Fruit fly (Drosophila melanogaster) whole organism, embryonic: ENCODE data around the gene CG7164.

Source experiments
- Aef1 ChIP-seq: fragments of 200-800 bp; sonication (Bioruptor generic); IDR thresholded peaks from 3 replicates; pipeline ENCODE4 v1.3.6; 2022; ENCODE audit warnings: missing biosample characterization, missing genetic modification characterization
- Asciz ChIP-seq: fragments of 200-800 bp; sonication (Bioruptor generic); optimal IDR thresholded peaks from 2 replicates; lab custom pipeline; 2017; ENCODE audit warnings: missing biosample characterization, mild to moderate bottlenecking, missing genetic modification characterization, missing genetic modification reagents
- Atf-2 ChIP-seq: fragments of 200-800 bp; sonication (Bioruptor generic); optimal IDR thresholded peaks from 2 replicates; lab custom pipeline; 2016; ENCODE audit warnings: missing biosample characterization, missing genetic modification characterization
- Atf3 ChIP-seq: fragments of 200-800 bp; sonication (Bioruptor generic); optimal IDR thresholded peaks from 3 replicates; lab custom pipeline; 2016; ENCODE audit warnings: missing biosample characterization, missing genetic modification characterization
- BEAF-32 ChIP-seq: fragments of 200-800 bp; sonication (Bioruptor generic); optimal IDR thresholded peaks from 3 replicates; lab custom pipeline; 2017; ENCODE audit warnings: missing biosample characterization, missing genetic modification characterization, mild to moderate bottlenecking, moderate library complexity, missing genetic modification reagents
- Blimp-1 ChIP-seq: fragments of 200-800 bp; sonication (Bioruptor generic); optimal IDR thresholded peaks from 3 replicates; lab custom pipeline; 2018; ENCODE audit warnings: missing biosample characterization, missing genetic modification characterization, mild to moderate bottlenecking, moderate library complexity, missing genetic modification reagents
- CG10543 ChIP-seq: fragments of 200-800 bp; sonication (Bioruptor generic); optimal IDR thresholded peaks from 3 replicates; lab custom pipeline; 2017; ENCODE audit warnings: missing biosample characterization, mild to moderate bottlenecking, missing genetic modification characterization, moderate library complexity
- CG12744 ChIP-seq: fragments of 200-800 bp; sonication (Bioruptor generic); optimal IDR thresholded peaks from 2 replicates; lab custom pipeline; 2016; ENCODE audit warnings: missing biosample characterization, missing genetic modification characterization
- CG13624 ChIP-seq: fragments of 200-800 bp; sonication (Bioruptor generic); optimal IDR thresholded peaks from 2 replicates; lab custom pipeline; 2016; ENCODE audit warnings: missing biosample characterization, missing genetic modification characterization
- CG14441 ChIP-seq: fragments of 200-800 bp; sonication (Bioruptor generic); IDR thresholded peaks from 2 replicates; pipeline ENCODE4 v1.3.6; 2022; ENCODE audit warnings: missing biosample characterization, missing genetic modification characterization
- CG15696 ChIP-seq: fragments of 200-800 bp; sonication (Bioruptor generic); optimal IDR thresholded peaks from 2 replicates; lab custom pipeline; 2019; ENCODE audit warnings: missing biosample characterization, mild to moderate bottlenecking, missing genetic modification characterization, moderate library complexity
- CG1647 ChIP-seq: fragments of 200-800 bp; sonication (Bioruptor generic); optimal IDR thresholded peaks from 3 replicates; lab custom pipeline; 2016; ENCODE audit warnings: missing biosample characterization, missing genetic modification characterization
- CG17385 ChIP-seq: fragments of 200-800 bp; sonication (Bioruptor generic); optimal IDR thresholded peaks from 3 replicates; lab custom pipeline; 2018; ENCODE audit warnings: missing biosample characterization, mild to moderate bottlenecking, missing genetic modification characterization
- CG17802 ChIP-seq: fragments of 200-800 bp; sonication (Bioruptor generic); optimal IDR thresholded peaks from 2 replicates; lab custom pipeline; 2018; ENCODE audit warnings: missing biosample characterization, mild to moderate bottlenecking, missing genetic modification characterization, moderate library complexity
- CG18619 ChIP-seq: fragments of 200-800 bp; sonication (Bioruptor generic); optimal IDR thresholded peaks from 3 replicates; lab custom pipeline; 2017; ENCODE audit warnings: missing biosample characterization, mild to moderate bottlenecking, missing genetic modification characterization
- CG31441 ChIP-seq: fragments of 200-800 bp; sonication (Bioruptor generic); IDR thresholded peaks from 2 replicates; pipeline ENCODE4 v1.3.6; 2022; ENCODE audit warnings: missing biosample characterization, missing genetic modification characterization
- CG3281 ChIP-seq: fragments of 200-800 bp; sonication (Bioruptor generic); optimal IDR thresholded peaks from 3 replicates; lab custom pipeline; 2017; ENCODE audit warnings: missing biosample characterization, mild to moderate bottlenecking, missing genetic modification characterization
- CG34224 ChIP-seq: fragments of 200-800 bp; sonication (Bioruptor generic); IDR thresholded peaks from 3 replicates; pipeline ENCODE4 v1.3.6; 2022; ENCODE audit warnings: missing biosample characterization, missing genetic modification characterization; ENCODE audit not compliant: partially characterized antibody
- CG34422 ChIP-seq: fragments of 200-800 bp; sonication (Bioruptor generic); IDR thresholded peaks from 3 replicates; pipeline ENCODE4 v1.3.6; 2022; ENCODE audit warnings: missing biosample characterization, missing genetic modification characterization
- CG3847 ChIP-seq: fragments of 200-800 bp; sonication (Bioruptor generic); IDR thresholded peaks from 2 replicates; pipeline ENCODE4 v1.3.6; 2022; ENCODE audit warnings: missing biosample characterization, missing genetic modification characterization
- CG8765 ChIP-seq: fragments of 200-800 bp; sonication (Bioruptor generic); IDR thresholded peaks from 2 replicates; pipeline ENCODE4 v1.3.6; 2022; ENCODE audit warnings: missing biosample characterization, missing genetic modification characterization
- CkIIα-i1 ChIP-seq: fragments of 200-800 bp; sonication (Bioruptor generic); IDR thresholded peaks from 2 replicates; pipeline ENCODE4 v1.3.6; 2022; ENCODE audit warnings: missing biosample characterization, missing genetic modification characterization
- Fer3 ChIP-seq: fragments of 200-800 bp; sonication (Bioruptor generic); optimal IDR thresholded peaks from 2 replicates; lab custom pipeline; 2018; ENCODE audit warnings: missing biosample characterization, mild to moderate bottlenecking, missing genetic modification characterization, moderate library complexity
- HLHmδ ChIP-seq: fragments of 200-800 bp; sonication (Bioruptor generic); optimal IDR thresholded peaks from 2 replicates; lab custom pipeline; 2018; ENCODE audit warnings: missing biosample characterization, mild to moderate bottlenecking, missing genetic modification characterization, moderate library complexity
- Hmr ChIP-seq: fragments of 200-800 bp; sonication (Bioruptor generic); optimal IDR thresholded peaks from 3 replicates; lab custom pipeline; 2017; ENCODE audit warnings: mild to moderate bottlenecking, missing biosample characterization, missing genetic modification reagents, missing genetic modification characterization
- Hmx ChIP-seq: fragments of 200-800 bp; sonication (Bioruptor generic); optimal IDR thresholded peaks from 2 replicates; lab custom pipeline; 2016; ENCODE audit warnings: missing biosample characterization, missing genetic modification characterization
- Mes4 ChIP-seq: fragments of 200-800 bp; sonication (Bioruptor generic); optimal IDR thresholded peaks from 2 replicates; lab custom pipeline; 2016; ENCODE audit warnings: missing biosample characterization, missing genetic modification characterization
- Ptx1 ChIP-seq: fragments of 200-800 bp; sonication (Bioruptor generic); IDR thresholded peaks from 2 replicates; pipeline ENCODE4 v1.3.6; 2022; ENCODE audit warnings: missing biosample characterization, missing genetic modification characterization
- Sox100B ChIP-seq: fragments of 200-800 bp; sonication (Bioruptor generic); optimal IDR thresholded peaks from 3 replicates; lab custom pipeline; 2018; ENCODE audit warnings: missing biosample characterization, mild to moderate bottlenecking, missing genetic modification characterization
- Tbp ChIP-seq: fragments of >200 bp; optimal IDR thresholded peaks from 2 replicates; lab custom pipeline; 2018; ENCODE audit warnings: missing biosample characterization, missing genetic modification characterization
- bigmax ChIP-seq: fragments of 200-800 bp; sonication (Bioruptor generic); optimal IDR thresholded peaks from 2 replicates; lab custom pipeline; 2018; ENCODE audit warnings: missing biosample characterization, mild to moderate bottlenecking, missing genetic modification characterization
- caup ChIP-seq: fragments of 200-800 bp; sonication (Bioruptor generic); optimal IDR thresholded peaks from 3 replicates; lab custom pipeline; 2017; ENCODE audit warnings: missing biosample characterization, mild to moderate bottlenecking, missing genetic modification characterization, moderate library complexity; ENCODE audit not compliant: severe bottlenecking
- cg ChIP-seq: fragments of 200-800 bp; sonication (Bioruptor generic); optimal IDR thresholded peaks from 3 replicates; lab custom pipeline; 2019; ENCODE audit warnings: missing biosample characterization, mild to moderate bottlenecking, missing genetic modification characterization, moderate library complexity
- chif ChIP-seq, 2 experiments: fragments of 200-800 bp; sonication (Bioruptor generic); optimal IDR thresholded peaks; 3 replicates each; lab custom pipeline; 2016; ENCODE audit warnings: missing biosample characterization in 2 of 2, missing genetic modification characterization in 2 of 2
- corto ChIP-seq: fragments of 200-800 bp; sonication (Bioruptor generic); optimal IDR thresholded peaks from 2 replicates; lab custom pipeline; 2016; ENCODE audit warnings: missing biosample characterization, mild to moderate bottlenecking, missing genetic modification characterization, moderate library complexity
- ems ChIP-seq: fragments of 200-800 bp; sonication (Bioruptor generic); optimal IDR thresholded peaks from 3 replicates; lab custom pipeline; 2016; ENCODE audit warnings: missing biosample characterization, missing genetic modification characterization
- gem ChIP-seq: fragments of 200-800 bp; sonication (Bioruptor generic); optimal IDR thresholded peaks from 2 replicates; lab custom pipeline; 2019; ENCODE audit warnings: missing biosample characterization, mild to moderate bottlenecking, missing genetic modification characterization, moderate library complexity
- gfzf ChIP-seq: fragments of 200-800 bp; sonication (Bioruptor generic); optimal IDR thresholded peaks from 2 replicates; lab custom pipeline; 2016; ENCODE audit warnings: missing biosample characterization, mild to moderate bottlenecking, missing genetic modification characterization, moderate library complexity
- h ChIP-seq: fragments of >200 bp; optimal IDR thresholded peaks from 2 replicates; lab custom pipeline; 2017
- ham ChIP-seq: fragments of 200-800 bp; sonication (Bioruptor generic); IDR thresholded peaks from 2 replicates; pipeline ENCODE4 v1.3.6; 2022; ENCODE audit warnings: missing biosample characterization, missing genetic modification characterization
- hth ChIP-seq: fragments of >200 bp; optimal IDR thresholded peaks from 2 replicates; lab custom pipeline; 2017; ENCODE audit warnings: inconsistent platforms
- jigr1 ChIP-seq: fragments of 200-800 bp; sonication (Bioruptor generic); IDR thresholded peaks from 3 replicates; pipeline ENCODE4 v1.3.6; 2022; ENCODE audit warnings: missing biosample characterization, missing genetic modification characterization
- jing ChIP-seq: fragments of 200-800 bp; sonication (Bioruptor generic); optimal IDR thresholded peaks from 2 replicates; lab custom pipeline; 2018; ENCODE audit warnings: missing biosample characterization, mild to moderate bottlenecking, missing genetic modification characterization
- mld ChIP-seq: fragments of 200-800 bp; sonication (Bioruptor generic); IDR thresholded peaks from 3 replicates; pipeline ENCODE4 v1.3.6; 2022; ENCODE audit warnings: missing biosample characterization, missing genetic modification characterization; ENCODE audit not compliant: partially characterized antibody
- nom ChIP-seq: fragments of 200-800 bp; sonication (Bioruptor generic); optimal IDR thresholded peaks from 2 replicates; lab custom pipeline; 2017; ENCODE audit warnings: missing biosample characterization, missing genetic modification characterization, mild to moderate bottlenecking, moderate library complexity, missing genetic modification reagents
- pzg ChIP-seq: fragments of 200-800 bp; sonication (Bioruptor generic); optimal IDR thresholded peaks from 3 replicates; lab custom pipeline; 2018; ENCODE audit warnings: missing biosample characterization, mild to moderate bottlenecking, missing genetic modification characterization, moderate library complexity
- sim ChIP-seq: fragments of 200-800 bp; sonication (Bioruptor generic); IDR thresholded peaks from 2 replicates; pipeline ENCODE4 v1.3.6; 2022; ENCODE audit warnings: missing biosample characterization, missing genetic modification characterization
- sr ChIP-seq: fragments of 200-800 bp; sonication (Bioruptor generic); IDR thresholded peaks from 3 replicates; pipeline ENCODE4 v1.3.6; 2022; ENCODE audit warnings: missing biosample characterization, missing genetic modification characterization
- stwl ChIP-seq: fragments of 200-800 bp; sonication (Bioruptor generic); optimal IDR thresholded peaks from 3 replicates; lab custom pipeline; 2018; ENCODE audit warnings: missing biosample characterization, mild to moderate bottlenecking, missing genetic modification characterization, moderate library complexity

CG7164 gene

dm6 chr2L:7790448-7791355 lies 9.4 kb downstream of the CG7164 start, which contains the start of gene CG7149 (continued):
- TF ChIP-seq HLHmδ (GFP tag; lab: Kevin White, UChicago) (no peak), Fer3 (no peak), Hmx (GFP tag; lab: Kevin White, UChicago) (no peak), cg (no peak), CG13624 (GFP tag; lab: Kevin White, UChicago) (no peak), h (no peak), CG34422 (GFP tag; lab: Robert Waterston, UW) (peak; percentile 56; the same call in 2 of the 3 replicates), CG31441 (no peak), Sox100B (GFP tag; lab: Kevin White, UChicago) (no peak), CG8765 (GFP tag; lab: Robert Waterston, UW) (no peak), Tbp (GFP tag; lab: Kevin White, UChicago) (no peak), CG1647 (GFP tag; lab: Kevin White, UChicago) (no peak), caup (no peak), Atf3 (GFP tag; lab: Kevin White, UChicago) (no peak), jing (GFP tag; lab: Kevin White, UChicago) (no peak), Atf-2 (GFP tag; lab: Kevin White, UChicago) (peak; percentile 16), gem (tag; lab: Kevin White, UChicago) (peak; percentile 19), ems (GFP tag; lab: Kevin White, UChicago) (no peak), CG17802 (tag; lab: Kevin White, UChicago) (no peak), gfzf (GFP tag; lab: Kevin White, UChicago) (no peak), CG3847 (GFP tag; lab: Robert Waterston, UW) (no peak), CkIIα-i1 (GFP tag; lab: Robert Waterston, UW) (no peak), Hmr (GFP tag; lab: Kevin White, UChicago) (peak; percentile 30), chif (GFP tag; optimal IDR thresholded peaks at IDR 0.05; lab: Kevin White, UChicago) (peak in 1 of 2 experiments; percentile 21), pzg (no peak), BEAF-32 (GFP tag; lab: Kevin White, UChicago) (no peak), CG34224 (GFP tag; lab: Robert Waterston, UW) (no peak), nom (GFP tag; lab: Kevin White, UChicago) (peak; percentile 2), CG18619 (no peak), Ptx1 (GFP tag; lab: Robert Waterston, UW) (no peak), mld (GFP tag; lab: Robert Waterston, UW) (no peak), Aef1 (GFP tag; lab: Robert Waterston, UW) (no peak), Blimp-1 (GFP tag; lab: Kevin White, UChicago) (no peak), hth (lab: Kevin White, UChicago) (no peak), bigmax (GFP tag; lab: Kevin White, UChicago) (no peak), sim (no peak), Mes4 (GFP tag; lab: Kevin White, UChicago) (no peak), sr (GFP tag; lab: Robert Waterston, UW) (no peak), ham (GFP tag; lab: Robert Waterston, UW) (no peak), CG12744 (GFP tag; lab: Kevin White, UChicago) (no peak), stwl (tag; lab: Kevin White, UChicago) (no peak), CG15696 (no peak), Asciz (GFP tag; lab: Kevin White, UChicago) (no peak), CG10543 (GFP tag; lab: Kevin White, UChicago) (peak; percentile 21), CG14441 (GFP tag; lab: Robert Waterston, UW) (no peak), CG3281 (GFP tag; lab: Kevin White, UChicago) (no peak), corto (GFP tag; lab: Kevin White, UChicago) (no peak), jigr1 (GFP tag; lab: Robert Waterston, UW) (no peak), CG17385 (GFP tag; lab: Kevin White, UChicago) (peak; percentile 83)
